Fruit fly (Drosophila melanogaster) Kc167 (cell line): ENCODE results near the gene CG5478.

Experiments used
- Myc ChIP-seq: fragments of >200 bp; optimal IDR thresholded peaks from 2 replicates; lab custom pipeline; 2017; ENCODE audit warnings: missing external identifiers
- Sin3A ChIP-seq: fragments of >200 bp; optimal IDR thresholded peaks from 2 replicates; lab custom pipeline; 2018; ENCODE audit warnings: missing external identifiers
- h ChIP-seq: fragments of >200 bp; optimal IDR thresholded peaks from 3 replicates; lab custom pipeline; 2018; ENCODE audit warnings: missing external identifiers
- insv ChIP-seq: fragments of >200 bp; optimal IDR thresholded peaks from 3 replicates; lab custom pipeline; 2018; ENCODE audit warnings: missing external identifiers
- psq ChIP-seq: fragments of >200 bp; optimal IDR thresholded peaks from 2 replicates; lab custom pipeline; 2017; ENCODE audit warnings: missing external identifiers
- ttk ChIP-seq: sonication (Bioruptor generic); optimal IDR thresholded peaks from 2 replicates; lab custom pipeline; 2017; ENCODE audit warnings: missing external identifiers

DNA sequence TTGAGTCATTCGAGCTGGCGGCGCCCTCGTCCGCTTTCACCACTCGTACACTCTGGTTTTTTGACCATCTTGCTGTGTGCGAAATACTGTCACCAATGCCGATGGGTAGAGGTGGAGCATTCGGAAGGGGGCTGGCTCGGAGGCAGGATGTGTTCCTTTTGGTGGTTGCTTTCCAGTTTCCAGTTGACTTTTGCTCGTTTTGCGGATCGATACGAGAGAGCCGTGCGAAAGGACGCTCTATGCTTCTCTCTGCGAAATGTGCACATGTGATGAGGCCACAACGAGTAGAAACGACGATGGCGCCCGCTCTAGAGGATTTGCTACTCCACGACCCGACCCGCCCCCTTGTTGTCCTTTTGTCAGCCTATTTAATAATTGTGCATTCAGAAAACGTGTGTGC is 4.2 kb upstream of the CG5478 start:
- TF ChIP-seq Sin3A (no peak), insv (lab: Kevin White, UChicago) (no peak), h (lab: Kevin White, UChicago) (no peak), ttk (no peak), psq (lab: Kevin White, UChicago) (no peak), Myc (lab: Kevin White, UChicago) (no peak)
